Worm (Caenorhabditis elegans) whole organism, L2 larva: ENCODE results near the gene wdr-5.3.

Source experiments
- C34F6.9 ChIP-seq: fragments of 150-350 bp; optimal IDR thresholded peaks from 2 replicates; lab custom pipeline; 2014; ENCODE audit warnings: missing biosample characterization, missing genetic modification characterization
- F13H6.1 ChIP-seq: sonication (generic microtip); optimal IDR thresholded peaks from 2 replicates; lab custom pipeline; 2016; ENCODE audit warnings: missing genetic modification characterization, missing compliant biosample characterization
- R02D3.7 ChIP-seq: fragments of 150-350 bp; optimal IDR thresholded peaks from 2 replicates; lab custom pipeline; 2014; ENCODE audit warnings: missing biosample characterization, missing genetic modification characterization
- Y55F3AM.14 ChIP-seq: fragments of 200-800 bp; sonication (Bioruptor generic); optimal IDR thresholded peaks from 2 replicates; lab custom pipeline; 2018; ENCODE audit warnings: mild to moderate bottlenecking, missing genetic modification characterization, missing compliant biosample characterization
- ZK546.5 ChIP-seq: sonication (generic microtip); optimal IDR thresholded peaks from 2 replicates; lab custom pipeline; 2017; ENCODE audit warnings: missing biosample characterization, missing genetic modification characterization
- aly-2 ChIP-seq: fragments of 150-350 bp; optimal IDR thresholded peaks from 2 replicates; lab custom pipeline; 2014; ENCODE audit warnings: missing biosample characterization, missing genetic modification characterization
- ama-1 ChIP-seq: fragments of 150-350 bp; optimal IDR thresholded peaks from 2 replicates; lab custom pipeline; 2018; ENCODE audit warnings: inconsistent platforms
- ceh-16 ChIP-seq: fragments of 150-350 bp; optimal IDR thresholded peaks from 2 replicates; lab custom pipeline; 2014; ENCODE audit warnings: missing biosample characterization, missing genetic modification characterization
- ceh-82 ChIP-seq: fragments of 150-350 bp; optimal IDR thresholded peaks from 2 replicates; lab custom pipeline; 2014; ENCODE audit warnings: missing biosample characterization, missing genetic modification characterization
- crh-2 ChIP-seq: sonication (generic microtip); optimal IDR thresholded peaks from 2 replicates; lab custom pipeline; 2017; ENCODE audit warnings: missing biosample characterization, missing genetic modification characterization
- dmd-4 ChIP-seq: sonication (generic microtip); optimal IDR thresholded peaks from 2 replicates; lab custom pipeline; 2017; ENCODE audit warnings: missing biosample characterization, missing genetic modification characterization
- elt-3 ChIP-seq: sonication (generic microtip); optimal IDR thresholded peaks from 2 replicates; lab custom pipeline; 2017; ENCODE audit warnings: missing biosample characterization, missing genetic modification characterization
- fos-1 ChIP-seq: fragments of 150-350 bp; optimal IDR thresholded peaks from 2 replicates; lab custom pipeline; 2014; ENCODE audit warnings: missing biosample characterization, missing genetic modification characterization
- gmeb-1 ChIP-seq: fragments of 150-350 bp; optimal IDR thresholded peaks from 2 replicates; lab custom pipeline; 2014; ENCODE audit warnings: missing biosample characterization, missing genetic modification characterization
- lin-11 ChIP-seq: fragments of 150-350 bp; sonication (generic microtip); optimal IDR thresholded peaks from 2 replicates; lab custom pipeline; 2014; ENCODE audit warnings: missing biosample characterization, missing genetic modification characterization, inconsistent platforms, mixed read lengths
- lsy-2 ChIP-seq, 2 experiments: fragments of 150-350 bp in 1 of 2; sonication (generic microtip) in 1 of 2; optimal IDR thresholded peaks; 2 replicates each; lab custom pipeline; 2014 to 2017; ENCODE audit warnings: missing biosample characterization in 2 of 2, missing genetic modification characterization in 2 of 2
- mbf-1 ChIP-seq: sonication (generic microtip); optimal IDR thresholded peaks from 2 replicates; lab custom pipeline; 2017; ENCODE audit warnings: missing biosample characterization, missing genetic modification characterization
- nhr-12 ChIP-seq: fragments of 150-350 bp; optimal IDR thresholded peaks from 2 replicates; lab custom pipeline; 2014; ENCODE audit warnings: missing biosample characterization, missing genetic modification characterization
- nhr-23 ChIP-seq: fragments of 150-350 bp; optimal IDR thresholded peaks from 2 replicates; lab custom pipeline; 2014; ENCODE audit warnings: missing biosample characterization, missing genetic modification reagents, missing genetic modification characterization
- nhr-237 ChIP-seq: fragments of 150-350 bp; optimal IDR thresholded peaks from 2 replicates; lab custom pipeline; 2014; ENCODE audit warnings: missing biosample characterization, missing genetic modification characterization
- nhr-25 ChIP-seq: fragments of 150-350 bp; sonication (generic microtip); optimal IDR thresholded peaks from 3 replicates; lab custom pipeline; 2014; ENCODE audit warnings: missing biosample characterization, missing genetic modification characterization
- nhr-6 ChIP-seq: fragments of 150-350 bp; optimal IDR thresholded peaks from 2 replicates; lab custom pipeline; 2014; ENCODE audit warnings: missing biosample characterization, missing genetic modification characterization
- nhr-77 ChIP-seq: fragments of 150-350 bp; optimal IDR thresholded peaks from 2 replicates; lab custom pipeline; 2014; ENCODE audit warnings: missing biosample characterization, missing genetic modification characterization
- peb-1 ChIP-seq: fragments of 150-350 bp; optimal IDR thresholded peaks from 2 replicates; lab custom pipeline; 2014; ENCODE audit warnings: missing biosample characterization, missing genetic modification characterization
- sem-4 ChIP-seq: fragments of 150-350 bp; optimal IDR thresholded peaks from 2 replicates; lab custom pipeline; 2014; ENCODE audit warnings: missing biosample characterization, missing genetic modification reagents, missing genetic modification characterization
- skn-1 ChIP-seq: sonication (generic microtip); optimal IDR thresholded peaks from 2 replicates; lab custom pipeline; 2017; ENCODE audit warnings: missing biosample characterization, missing genetic modification characterization
- sma-3 ChIP-seq: sonication (generic microtip); optimal IDR thresholded peaks from 2 replicates; lab custom pipeline; 2016; ENCODE audit warnings: missing genetic modification reagents, missing genetic modification characterization, missing compliant biosample characterization
- sma-9 ChIP-seq, 2 experiments: fragments of 150-350 bp in 1 of 2; sonication (generic microtip) in 1 of 2; optimal IDR thresholded peaks; 2 replicates each; lab custom pipeline; 2014 to 2016; ENCODE audit warnings: missing genetic modification characterization in 2 of 2, mild to moderate bottlenecking in 1 of 2, missing biosample characterization in 1 of 2, missing compliant biosample characterization in 1 of 2, missing genetic modification reagents in 1 of 2, moderate library complexity in 1 of 2
- snpc-4 ChIP-seq: fragments of 150-350 bp; optimal IDR thresholded peaks from 2 replicates; lab custom pipeline; 2014; ENCODE audit warnings: missing biosample characterization, missing genetic modification characterization
- unc-39 ChIP-seq: fragments of 150-350 bp; optimal IDR thresholded peaks from 2 replicates; lab custom pipeline; 2014; ENCODE audit warnings: missing biosample characterization, missing genetic modification characterization
- unc-55 ChIP-seq: fragments of 150-350 bp; sonication (generic microtip); optimal IDR thresholded peaks from 3 replicates; lab custom pipeline; 2014; ENCODE audit warnings: missing biosample characterization, missing genetic modification reagents, missing genetic modification characterization
- unc-62 ChIP-seq: fragments of 150-350 bp; optimal IDR thresholded peaks from 2 replicates; lab custom pipeline; 2014; ENCODE audit warnings: missing biosample characterization, missing genetic modification reagents, missing genetic modification characterization
- zag-1 ChIP-seq: fragments of 150-350 bp; optimal IDR thresholded peaks from 2 replicates; lab custom pipeline; 2014; ENCODE audit warnings: missing biosample characterization, missing genetic modification characterization
- ztf-11 ChIP-seq: sonication (generic microtip); optimal IDR thresholded peaks from 2 replicates; lab custom pipeline; 2017; ENCODE audit warnings: missing biosample characterization, missing genetic modification characterization
- ztf-4 ChIP-seq: fragments of 150-350 bp; optimal IDR thresholded peaks from 2 replicates; lab custom pipeline; 2014; ENCODE audit warnings: missing biosample characterization, missing genetic modification characterization

Gene wdr-5.3

ce11 chrV:10768892-10769291 is 32.0 kb downstream of the wdr-5.3 start:
- TF ChIP-seq lsy-2 (tag; optimal IDR thresholded peaks at IDR 0.05; lab: Kevin White, UChicago) (no peak), snpc-4 (tag; lab: Kevin White, UChicago) (no peak), ceh-16 (no peak), ztf-4 (tag; lab: Kevin White, UChicago) (no peak), ama-1 (lab: Kevin White, UChicago) (no peak), fos-1 (tag; lab: Kevin White, UChicago) (no peak), C34F6.9 (tag; lab: Kevin White, UChicago) (no peak), sem-4 (tag; lab: Kevin White, UChicago) (no peak), ZK546.5 (no peak), nhr-23 (tag; lab: Kevin White, UChicago) (no peak), nhr-237 (no peak), peb-1 (no peak), unc-55 (GFP tag; lab: Kevin White, UChicago) (no peak)
- TF ChIP-seq, all 48 proteins: peak for 0

- peak in 1 of 2 experiments; percentile 36 for TF ChIP-seq lsy-2 (tag; optimal IDR thresholded peaks at IDR 0.05; lab: Kevin White, UChicago)
- peak; percentile 81 for TF ChIP-seq skn-1 (tag; lab: Kevin White, UChicago)
- TF ChIP-seq nhr-25 (tag; lab: Kevin White, UChicago) = no peak
- TF ChIP-seq unc-62 (GFP tag; lab: Kevin White, UChicago) = no peak
- peak; percentile 24 for TF ChIP-seq crh-2 (tag; lab: Kevin White, UChicago)
- peak; percentile 50 for TF ChIP-seq C34F6.9 (tag; lab: Kevin White, UChicago)
These were observed 33.1 kb downstream of the wdr-5.3 start, which contains the start of the genes D1054.1 and pas-2 for ce11 chrV:10770026-10770425. D1054.1 (minus strand) TSS chrV:10770217. pas-2 (plus strand) TSS chrV:10770368.

ce11 chrV:10771390-10771789 is 34.5 kb downstream of the wdr-5.3 start, which contains the start of gene D1054.3:
D1054.3 (plus strand) TSS chrV:10771451.
- TF ChIP-seq nhr-12 (no peak), Y55F3AM.14 (GFP tag; lab: Kevin White, UChicago) (no peak), snpc-4 (tag; lab: Kevin White, UChicago) (no peak), unc-39 (no peak), sma-3 (GFP tag; lab: Kevin White, UChicago) (no peak), gmeb-1 (tag; lab: Kevin White, UChicago) (no peak), dmd-4 (tag; lab: Kevin White, UChicago) (no peak), R02D3.7 (tag; lab: Kevin White, UChicago) (no peak), mbf-1 (tag; lab: Kevin White, UChicago) (no peak), sem-4 (tag; lab: Kevin White, UChicago) (no peak), sma-9 (GFP tag; optimal IDR thresholded peaks at IDR 0.05; lab: Kevin White, UChicago) (no peak), sma-9 (tag; optimal IDR thresholded peaks at IDR 0.05; lab: Kevin White, UChicago) (no peak), peb-1 (no peak), ceh-16 (no peak), nhr-77 (tag; lab: Kevin White, UChicago) (no peak), ama-1 (lab: Kevin White, UChicago) (no peak), ztf-4 (tag; lab: Kevin White, UChicago) (no peak), unc-55 (GFP tag; lab: Kevin White, UChicago) (no peak), ceh-82 (tag; lab: Kevin White, UChicago) (no peak)

- no peak for TF ChIP-seq sma-3 (GFP tag; lab: Kevin White, UChicago)
- no peak for TF ChIP-seq F13H6.1
- TF ChIP-seq elt-3 = no peak
- no peak for TF ChIP-seq R02D3.7 (tag; lab: Kevin White, UChicago)
- TF ChIP-seq ama-1 (lab: Kevin White, UChicago) = no peak
These were observed 36.3 kb downstream of the wdr-5.3 start for ce11 chrV:10773216-10773615.

- TF ChIP-seq nhr-6 (tag; lab: Kevin White, UChicago) (no peak), unc-55 (GFP tag; lab: Kevin White, UChicago) (no peak), nhr-77 (tag; lab: Kevin White, UChicago) (no peak), crh-2 (tag; lab: Kevin White, UChicago) (peak; percentile 45), sem-4 (tag; lab: Kevin White, UChicago) (no peak), lin-11 (tag; lab: Kevin White, UChicago) (no peak), nhr-12 (no peak), ztf-11 (tag; lab: Kevin White, UChicago) (no peak), fos-1 (tag; lab: Kevin White, UChicago) (peak; percentile 92), skn-1 (tag; lab: Kevin White, UChicago) (no peak), sma-9 (GFP tag; optimal IDR thresholded peaks at IDR 0.05; lab: Kevin White, UChicago) (peak; percentile 83), sma-9 (tag; optimal IDR thresholded peaks at IDR 0.05; lab: Kevin White, UChicago) (no peak), aly-2 (tag; lab: Kevin White, UChicago) (no peak), unc-39 (no peak), gmeb-1 (tag; lab: Kevin White, UChicago) (peak; percentile 1), F13H6.1 (no peak), zag-1 (tag; lab: Kevin White, UChicago) (no peak)
These were observed 39.7 kb downstream of the wdr-5.3 start, which contains the start of gene D1054.5 for ce11 chrV:10776528-10777055. D1054.5 (minus strand) TSS chrV:10776578.
